Worm (Caenorhabditis elegans): Measurements from ENCODE around the gene R12B2.8.

DNA sequence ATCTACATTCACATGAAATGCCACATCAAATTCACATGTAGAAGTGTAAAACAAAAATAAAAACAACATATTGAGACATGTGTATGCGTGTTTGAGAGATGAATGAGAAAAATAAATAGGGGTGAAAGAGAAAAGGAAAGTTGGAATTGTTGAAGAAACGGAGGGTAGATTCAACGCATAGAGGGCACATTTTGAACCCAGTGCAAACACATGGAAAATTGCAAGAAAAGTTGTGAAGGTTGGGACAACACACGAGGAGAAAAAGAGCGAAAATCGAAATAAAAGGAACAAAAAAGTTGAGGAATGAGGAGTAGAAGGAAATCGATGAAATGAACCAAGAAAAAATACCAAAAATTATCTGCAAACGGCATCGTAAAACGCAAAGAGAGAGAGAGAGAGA is 15.9 kb downstream of the R12B2.8 start:
- TF ChIP-seq dao-5 (tag; optimal IDR thresholded peaks at IDR 0.05) (no peak), W03F9.2 (tag; optimal IDR thresholded peaks at IDR 0.05) (no peak), him-1 (tag; optimal IDR thresholded peaks at IDR 0.05) (no peak)
